Fruit fly (Drosophila melanogaster) whole organism, embryonic: ENCODE results near the gene Hr38.

ENCODE experiments used
- Adf1 ChIP-seq: fragments of 200-800 bp; sonication (Bioruptor generic); IDR thresholded peaks from 2 replicates; pipeline ENCODE4 v1.3.6; 2022; ENCODE audit warnings: missing biosample characterization, missing genetic modification characterization
- CG10209 ChIP-seq: fragments of 200-800 bp; sonication (Bioruptor generic); optimal IDR thresholded peaks from 3 replicates; lab custom pipeline; 2017; ENCODE audit warnings: missing biosample characterization, mild to moderate bottlenecking, missing genetic modification characterization, missing genetic modification reagents
- CG11085 ChIP-seq: fragments of 200-800 bp; sonication (Bioruptor generic); IDR thresholded peaks from 2 replicates; pipeline ENCODE4 v1.3.6; 2022; ENCODE audit warnings: missing biosample characterization, missing genetic modification characterization
- CG11398 ChIP-seq: fragments of 200-800 bp; sonication (Bioruptor generic); optimal IDR thresholded peaks from 2 replicates; lab custom pipeline; 2016; ENCODE audit warnings: missing biosample characterization, missing genetic modification characterization
- CG11456 ChIP-seq: fragments of 200-800 bp; sonication (Bioruptor generic); IDR thresholded peaks from 3 replicates; pipeline ENCODE4 v1.3.6; 2022; ENCODE audit warnings: missing biosample characterization, missing genetic modification characterization
- CG12104 ChIP-seq: fragments of 200-800 bp; sonication (Bioruptor generic); optimal IDR thresholded peaks from 3 replicates; lab custom pipeline; 2016; ENCODE audit warnings: missing biosample characterization, missing genetic modification characterization
- CG13123 ChIP-seq: fragments of 200-800 bp; sonication (Bioruptor generic); optimal IDR thresholded peaks from 2 replicates; lab custom pipeline; 2016; ENCODE audit warnings: missing biosample characterization, missing genetic modification characterization
- CG14014 ChIP-seq: fragments of 200-800 bp; sonication (Bioruptor generic); IDR thresholded peaks from 2 replicates; pipeline ENCODE4 v1.3.6; 2022; ENCODE audit warnings: missing biosample characterization, missing genetic modification characterization
- CG2712 ChIP-seq: fragments of 200-800 bp; optimal IDR thresholded peaks from 3 replicates; lab custom pipeline; 2019; ENCODE audit warnings: missing biosample characterization, mild to moderate bottlenecking, missing genetic modification characterization, moderate library complexity
- CG31365 ChIP-seq: fragments of 200-800 bp; sonication (Bioruptor generic); optimal IDR thresholded peaks from 2 replicates; lab custom pipeline; 2018; ENCODE audit warnings: missing biosample characterization, mild to moderate bottlenecking, missing genetic modification characterization
- CG32532 ChIP-seq: fragments of 200-800 bp; sonication (Bioruptor generic); IDR thresholded peaks from 2 replicates; pipeline ENCODE4 v1.3.6; 2022; ENCODE audit warnings: missing biosample characterization, missing genetic modification characterization
- CG7357 ChIP-seq: fragments of 200-800 bp; sonication (Bioruptor generic); IDR thresholded peaks from 3 replicates; pipeline ENCODE4 v1.3.6; 2022; ENCODE audit warnings: missing biosample characterization, missing genetic modification characterization
- CG7372 ChIP-seq: fragments of 200-800 bp; sonication (Bioruptor generic); IDR thresholded peaks from 2 replicates; pipeline ENCODE4 v1.3.6; 2022; ENCODE audit warnings: missing biosample characterization, missing genetic modification characterization
- CG7839 ChIP-seq: fragments of 200-800 bp; sonication (Bioruptor generic); optimal IDR thresholded peaks from 3 replicates; lab custom pipeline; 2018; ENCODE audit warnings: missing biosample characterization, mild to moderate bottlenecking, missing genetic modification characterization, moderate library complexity
- CG7987 ChIP-seq: fragments of 200-800 bp; sonication (Bioruptor generic); optimal IDR thresholded peaks from 2 replicates; lab custom pipeline; 2018; ENCODE audit warnings: missing biosample characterization, mild to moderate bottlenecking, missing genetic modification characterization, moderate library complexity
- CG9727 ChIP-seq: fragments of 200-800 bp; sonication (Bioruptor generic); optimal IDR thresholded peaks from 3 replicates; lab custom pipeline; 2017; ENCODE audit warnings: missing biosample characterization, mild to moderate bottlenecking, missing genetic modification characterization
- CTCF ChIP-seq: fragments of 200-800 bp; sonication (Bioruptor generic); optimal IDR thresholded peaks from 2 replicates; lab custom pipeline; 2017; ENCODE audit warnings: missing biosample characterization, mild to moderate bottlenecking, missing genetic modification characterization, moderate library complexity
- Doc2 ChIP-seq: fragments of 200-800 bp; sonication (Bioruptor generic); IDR thresholded peaks from 2 replicates; pipeline ENCODE4 v1.3.6; 2022; ENCODE audit warnings: missing biosample characterization, missing genetic modification characterization
- Eip74EF ChIP-seq, 2 experiments: fragments of 200-800 bp in 1 of 2; fragments of >200 bp in 1 of 2; sonication (Bioruptor generic) in 1 of 2; optimal IDR thresholded peaks; 2 replicates each; lab custom pipeline; 2017 to 2019; ENCODE audit warnings: missing biosample characterization in 2 of 2, missing genetic modification characterization in 2 of 2, mild to moderate bottlenecking in 1 of 2, moderate library complexity in 1 of 2
- Fer2 ChIP-seq: fragments of 200-800 bp; sonication (Bioruptor generic); optimal IDR thresholded peaks from 2 replicates; lab custom pipeline; 2018; ENCODE audit warnings: missing biosample characterization, mild to moderate bottlenecking, missing genetic modification characterization, moderate library complexity
- H15 ChIP-seq: fragments of 200-800 bp; sonication (Bioruptor generic); IDR thresholded peaks from 3 replicates; pipeline ENCODE4 v1.3.6; 2022; ENCODE audit warnings: missing biosample characterization, missing genetic modification characterization
- H2.0 ChIP-seq: fragments of 200-800 bp; sonication (Bioruptor generic); IDR thresholded peaks from 2 replicates; pipeline ENCODE4 v1.3.6; 2022; ENCODE audit warnings: missing biosample characterization, missing genetic modification characterization
- Hr3 ChIP-seq: fragments of 200-800 bp; sonication (Bioruptor generic); optimal IDR thresholded peaks from 3 replicates; lab custom pipeline; 2016; ENCODE audit warnings: missing biosample characterization, missing genetic modification characterization
- Kr ChIP-seq: fragments of 200-800 bp; sonication (Bioruptor generic); optimal IDR thresholded peaks from 2 replicates; lab custom pipeline; 2017; ENCODE audit warnings: missing biosample characterization, mild to moderate bottlenecking, missing genetic modification characterization
- Lhr ChIP-seq: fragments of 200-800 bp; sonication (Bioruptor generic); optimal IDR thresholded peaks from 3 replicates; lab custom pipeline; 2017; ENCODE audit warnings: mild to moderate bottlenecking, missing biosample characterization, missing genetic modification reagents, missing genetic modification characterization
- Lpt ChIP-seq: fragments of >200 bp; optimal IDR thresholded peaks from 2 replicates; lab custom pipeline; 2018; ENCODE audit warnings: missing biosample characterization, missing genetic modification characterization
- Mrtf ChIP-seq: fragments of 200-800 bp; sonication (Bioruptor generic); IDR thresholded peaks from 3 replicates; pipeline ENCODE4 v1.3.6; 2022; ENCODE audit warnings: missing biosample characterization, missing genetic modification characterization
- Ravus ChIP-seq: fragments of 200-800 bp; sonication (Bioruptor generic); IDR thresholded peaks from 2 replicates; pipeline ENCODE4 v1.3.6; 2022; ENCODE audit warnings: missing biosample characterization, missing genetic modification characterization
- Rfx ChIP-seq: fragments of 200-800 bp; sonication (Bioruptor generic); IDR thresholded peaks from 2 replicates; pipeline ENCODE4 v1.3.6; 2022; ENCODE audit warnings: missing biosample characterization, missing genetic modification characterization
- Side ChIP-seq: fragments of 200-800 bp; sonication (Bioruptor generic); optimal IDR thresholded peaks from 2 replicates; lab custom pipeline; 2016; ENCODE audit warnings: missing biosample characterization, missing genetic modification characterization
- bigmax ChIP-seq: fragments of 200-800 bp; sonication (Bioruptor generic); optimal IDR thresholded peaks from 2 replicates; lab custom pipeline; 2018; ENCODE audit warnings: missing biosample characterization, mild to moderate bottlenecking, missing genetic modification characterization
- btn ChIP-seq: fragments of 200-800 bp; sonication (Bioruptor generic); optimal IDR thresholded peaks from 2 replicates; lab custom pipeline; 2016; ENCODE audit warnings: missing biosample characterization, missing genetic modification characterization
- cas ChIP-seq: fragments of 200-800 bp; sonication (Bioruptor generic); IDR thresholded peaks from 2 replicates; pipeline ENCODE4 v1.3.6; 2022; ENCODE audit warnings: missing biosample characterization, missing genetic modification characterization
- caup ChIP-seq: fragments of 200-800 bp; sonication (Bioruptor generic); optimal IDR thresholded peaks from 3 replicates; lab custom pipeline; 2017; ENCODE audit warnings: missing biosample characterization, mild to moderate bottlenecking, missing genetic modification characterization, moderate library complexity; ENCODE audit not compliant: severe bottlenecking
- chif ChIP-seq, 2 experiments: fragments of 200-800 bp; sonication (Bioruptor generic); optimal IDR thresholded peaks; 3 replicates each; lab custom pipeline; 2016; ENCODE audit warnings: missing biosample characterization in 2 of 2, missing genetic modification characterization in 2 of 2
- danr ChIP-seq: fragments of 200-800 bp; sonication (Bioruptor generic); IDR thresholded peaks from 2 replicates; pipeline ENCODE4 v1.3.6; 2022; ENCODE audit warnings: missing biosample characterization, missing genetic modification characterization
- dysf ChIP-seq: fragments of 200-800 bp; sonication (Bioruptor generic); IDR thresholded peaks from 3 replicates; pipeline ENCODE4 v1.3.6; 2022; ENCODE audit warnings: missing biosample characterization, missing genetic modification characterization
- hb ChIP-seq: fragments of 200-800 bp; sonication (Bioruptor generic); IDR thresholded peaks from 3 replicates; pipeline ENCODE4 v1.3.6; 2022; ENCODE audit warnings: missing biosample characterization, missing genetic modification characterization; ENCODE audit not compliant: partially characterized antibody
- her ChIP-seq: fragments of 200-800 bp; sonication (Bioruptor generic); optimal IDR thresholded peaks from 2 replicates; lab custom pipeline; 2016; ENCODE audit warnings: missing biosample characterization, missing genetic modification characterization
- insv ChIP-seq, 2 experiments: fragments of 200-800 bp; sonication (Bioruptor generic); optimal IDR thresholded peaks; 3 replicates each; lab custom pipeline; 2016 to 2018; ENCODE audit warnings: missing biosample characterization in 2 of 2, missing genetic modification characterization in 2 of 2
- klu ChIP-seq: fragments of 200-800 bp; sonication (Bioruptor generic); IDR thresholded peaks from 2 replicates; pipeline ENCODE4 v1.3.6; 2022; ENCODE audit warnings: missing biosample characterization, missing genetic modification characterization
- onecut ChIP-seq: fragments of 200-800 bp; sonication (Bioruptor generic); IDR thresholded peaks from 2 replicates; pipeline ENCODE4 v1.3.6; 2022; ENCODE audit warnings: missing biosample characterization, missing genetic modification characterization
- phol ChIP-seq: fragments of 200-800 bp; sonication (Bioruptor generic); optimal IDR thresholded peaks from 3 replicates; lab custom pipeline; 2018; ENCODE audit warnings: missing biosample characterization, mild to moderate bottlenecking, missing genetic modification characterization, moderate library complexity
- pita ChIP-seq: fragments of 200-800 bp; sonication (Bioruptor generic); optimal IDR thresholded peaks from 2 replicates; lab custom pipeline; 2017; ENCODE audit warnings: missing biosample characterization, mild to moderate bottlenecking, missing genetic modification characterization
- psq ChIP-seq: fragments of 200-800 bp; sonication (Bioruptor generic); optimal IDR thresholded peaks from 2 replicates; lab custom pipeline; 2017; ENCODE audit warnings: missing biosample characterization, missing genetic modification characterization
- schlank ChIP-seq: fragments of 200-800 bp; sonication (Bioruptor generic); optimal IDR thresholded peaks from 2 replicates; lab custom pipeline; 2018; ENCODE audit warnings: missing biosample characterization, mild to moderate bottlenecking, missing genetic modification characterization
- sqz ChIP-seq: fragments of 200-800 bp; sonication (Bioruptor generic); optimal IDR thresholded peaks from 3 replicates; lab custom pipeline; 2018; ENCODE audit warnings: missing biosample characterization, mild to moderate bottlenecking, missing genetic modification characterization
- stwl ChIP-seq: fragments of 200-800 bp; sonication (Bioruptor generic); optimal IDR thresholded peaks from 3 replicates; lab custom pipeline; 2018; ENCODE audit warnings: missing biosample characterization, mild to moderate bottlenecking, missing genetic modification characterization, moderate library complexity
- unc-4 ChIP-seq: fragments of 200-800 bp; sonication (Bioruptor generic); IDR thresholded peaks from 2 replicates; pipeline ENCODE4 v1.3.6; 2022; ENCODE audit warnings: missing biosample characterization, missing genetic modification characterization; ENCODE audit not compliant: partially characterized antibody
- vvl ChIP-seq: fragments of 200-800 bp; sonication (Bioruptor generic); IDR thresholded peaks from 2 replicates; pipeline ENCODE4 v1.3.6; 2022; ENCODE audit warnings: missing biosample characterization, missing genetic modification characterization
- zf30C ChIP-seq: fragments of 200-800 bp; sonication (Bioruptor generic); optimal IDR thresholded peaks from 3 replicates; lab custom pipeline; 2018; ENCODE audit warnings: missing biosample characterization, mild to moderate bottlenecking, missing genetic modification characterization

Gene Hr38

DNA sequence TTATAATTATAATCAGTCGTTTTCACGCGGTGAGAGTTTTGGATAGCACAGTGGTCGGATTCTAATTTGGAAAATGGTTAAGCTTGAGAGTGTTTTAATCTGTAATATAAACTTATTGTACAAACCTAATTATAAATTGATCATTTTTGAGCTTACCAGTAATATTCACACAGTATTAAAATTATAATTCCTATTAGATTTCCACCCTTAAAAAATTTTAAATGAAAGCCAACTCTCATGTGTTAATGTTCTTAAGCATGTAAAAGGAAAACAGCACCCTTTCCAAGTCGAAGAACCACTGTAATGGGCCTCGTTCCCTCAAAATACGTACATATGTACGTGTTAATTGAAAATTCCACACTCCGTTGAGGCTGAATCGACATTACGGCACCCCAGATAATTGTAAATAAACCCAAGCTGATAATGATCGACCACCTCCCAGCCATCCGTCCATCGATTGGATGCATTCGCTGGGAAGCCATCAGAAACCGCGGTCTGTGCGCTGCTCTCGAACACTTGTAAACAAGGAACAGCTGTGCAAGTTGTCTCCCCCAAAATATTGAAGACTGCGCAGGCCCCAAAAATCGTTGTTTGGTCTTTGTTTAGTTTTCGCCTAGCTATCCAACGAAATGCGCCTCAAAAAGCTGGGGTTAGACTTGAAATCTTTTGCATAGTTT lies 45.6 kb upstream of the Hr38 start (continued):
- TF ChIP-seq dysf (GFP tag; lab: Robert Waterston, UW), result peak; percentile 67
- TF ChIP-seq Ravus (GFP tag; lab: Robert Waterston, UW), result no peak
- no peak for TF ChIP-seq caup (GFP tag; lab: Kevin White, UChicago)
- TF ChIP-seq CG7987 (GFP tag; lab: Kevin White, UChicago), result no peak
- TF ChIP-seq CG11085 (GFP tag; lab: Robert Waterston, UW), result no peak
- no peak for TF ChIP-seq CG12104
- TF ChIP-seq danr (GFP tag; lab: Robert Waterston, UW), result no peak
- no peak for TF ChIP-seq CG7372 (GFP tag; lab: Robert Waterston, UW)
- TF ChIP-seq phol (tag; lab: Kevin White, UChicago), result peak; percentile 59
- TF ChIP-seq Eip74EF (GFP tag; optimal IDR thresholded peaks at IDR 0.05; lab: Kevin White, UChicago), result peak in 1 of 2 experiments; percentile 9
- no peak for TF ChIP-seq CG31365 (tag; lab: Kevin White, UChicago)
- no peak for TF ChIP-seq Lpt (GFP tag; lab: Kevin White, UChicago)
- TF ChIP-seq onecut (GFP tag; lab: Robert Waterston, UW), result peak; percentile 66
- no peak for TF ChIP-seq Side (GFP tag; lab: Kevin White, UChicago)
- TF ChIP-seq cas (GFP tag; lab: Robert Waterston, UW), result no peak
- no peak for TF ChIP-seq psq
- TF ChIP-seq Adf1, result no peak
- no peak for TF ChIP-seq her (GFP tag; lab: Kevin White, UChicago)
- TF ChIP-seq zf30C, result no peak
- TF ChIP-seq schlank (tag; lab: Kevin White, UChicago), result peak; percentile 15
- TF ChIP-seq stwl (tag; lab: Kevin White, UChicago), result no peak
- peak; percentile 78 for TF ChIP-seq CG7839 (tag; lab: Kevin White, UChicago)
- no peak for TF ChIP-seq btn (GFP tag; lab: Kevin White, UChicago)
- TF ChIP-seq hb (GFP tag; lab: Robert Waterston, UW), result no peak
- TF ChIP-seq klu (GFP tag; lab: Robert Waterston, UW), result no peak
- TF ChIP-seq Mrtf (GFP tag; lab: Robert Waterston, UW), result no peak
- peak; percentile 32; the same call in 1 of the 2 replicates for TF ChIP-seq CG14014 (GFP tag; lab: Robert Waterston, UW)
- peak; percentile 68 for TF ChIP-seq CG2712 (tag; lab: Kevin White, UChicago)
- no peak for TF ChIP-seq pita (GFP tag; lab: Kevin White, UChicago)
- no peak for TF ChIP-seq bigmax
- TF ChIP-seq CG7357 (GFP tag; lab: Robert Waterston, UW), result no peak
- TF ChIP-seq H15, result 0 out of 3 replicates have a peak, but pooled peaks have one; percentile 28
- no peak for TF ChIP-seq CG11456
- TF ChIP-seq CG9727, result peak; percentile 46
- no peak for TF ChIP-seq Doc2
- no peak for TF ChIP-seq CG11398 (GFP tag; lab: Kevin White, UChicago)
- peak; percentile 50 for TF ChIP-seq Rfx (GFP tag; lab: Robert Waterston, UW)
- no peak for TF ChIP-seq Fer2 (tag; lab: Kevin White, UChicago)
- no peak for TF ChIP-seq CTCF (GFP tag; lab: Kevin White, UChicago)
- TF ChIP-seq Hr3 (GFP tag; lab: Kevin White, UChicago), result peak; percentile 38
- TF ChIP-seq insv (GFP tag; optimal IDR thresholded peaks at IDR 0.05; lab: Kevin White, UChicago), result no peak
- peak; percentile 63; the same call in 1 of the 2 replicates for TF ChIP-seq vvl
- TF ChIP-seq chif (GFP tag; optimal IDR thresholded peaks at IDR 0.05; lab: Kevin White, UChicago), result no peak
- TF ChIP-seq CG32532, result peak; percentile 62
- no peak for TF ChIP-seq H2.0
- TF ChIP-seq sqz, result no peak
- TF ChIP-seq Lhr (GFP tag; lab: Kevin White, UChicago), result no peak
- peak; percentile 38 for TF ChIP-seq CG10209
- no peak for TF ChIP-seq CG13123 (GFP tag; lab: Kevin White, UChicago)
- TF ChIP-seq Kr (GFP tag; lab: Kevin White, UChicago), result no peak
- no peak for TF ChIP-seq unc-4 (GFP tag; lab: Robert Waterston, UW)
